Worm (Caenorhabditis elegans) whole organism, L4 larva: ENCODE data around the gene K08E5.5.

Source experiments
- aly-2 ChIP-seq: sonication (generic microtip); optimal IDR thresholded peaks from 2 replicates; lab custom pipeline; 2018; ENCODE audit warnings: missing biosample characterization, missing genetic modification characterization
- arid-1 ChIP-seq: fragments of 200-800 bp; sonication (Bioruptor generic); conservative IDR thresholded peaks from 2 replicates; pipeline ENCODE4 v1.3.6; 2022; ENCODE audit warnings: missing genetic modification reagents, missing genetic modification characterization, missing compliant biosample characterization
- attf-4 ChIP-seq: sonication (generic microtip); optimal IDR thresholded peaks from 3 replicates; lab custom pipeline; 2017; ENCODE audit warnings: missing biosample characterization, missing genetic modification characterization
- ceh-20 ChIP-seq: fragments of 200-800 bp; sonication (Bioruptor generic); IDR thresholded peaks from 2 replicates; pipeline ENCODE4 v1.3.6; 2022; ENCODE audit warnings: missing genetic modification reagents, missing genetic modification characterization, missing compliant biosample characterization
- fos-1 ChIP-seq: fragments of 150-350 bp; optimal IDR thresholded peaks from 2 replicates; lab custom pipeline; 2014; ENCODE audit warnings: missing biosample characterization, missing genetic modification characterization
- lin-13 ChIP-seq: fragments of 150-350 bp; optimal IDR thresholded peaks from 2 replicates; lab custom pipeline; 2014; ENCODE audit warnings: missing biosample characterization, missing genetic modification reagents, missing genetic modification characterization
- lin-15B ChIP-seq: fragments of 150-350 bp; sonication (generic microtip); optimal IDR thresholded peaks from 3 replicates; lab custom pipeline; 2014; ENCODE audit warnings: missing biosample characterization, missing genetic modification characterization
- nhr-10 ChIP-seq: fragments of 150-350 bp; optimal IDR thresholded peaks from 2 replicates; lab custom pipeline; 2014; ENCODE audit warnings: missing biosample characterization, missing genetic modification characterization
- nhr-28 ChIP-seq: fragments of 150-350 bp; optimal IDR thresholded peaks from 2 replicates; lab custom pipeline; 2014; ENCODE audit warnings: missing biosample characterization, missing genetic modification characterization
- unc-130 ChIP-seq: sonication (generic microtip); optimal IDR thresholded peaks from 2 replicates; lab custom pipeline; 2016; ENCODE audit warnings: missing genetic modification reagents, missing genetic modification characterization, missing compliant biosample characterization
- zag-1 ChIP-seq: fragments of 150-350 bp; optimal IDR thresholded peaks from 2 replicates; lab custom pipeline; 2014; ENCODE audit warnings: missing biosample characterization, missing genetic modification characterization
- ztf-11 ChIP-seq: fragments of 150-350 bp; optimal IDR thresholded peaks from 2 replicates; lab custom pipeline; 2014; ENCODE audit warnings: missing biosample characterization, missing genetic modification characterization

DNA sequence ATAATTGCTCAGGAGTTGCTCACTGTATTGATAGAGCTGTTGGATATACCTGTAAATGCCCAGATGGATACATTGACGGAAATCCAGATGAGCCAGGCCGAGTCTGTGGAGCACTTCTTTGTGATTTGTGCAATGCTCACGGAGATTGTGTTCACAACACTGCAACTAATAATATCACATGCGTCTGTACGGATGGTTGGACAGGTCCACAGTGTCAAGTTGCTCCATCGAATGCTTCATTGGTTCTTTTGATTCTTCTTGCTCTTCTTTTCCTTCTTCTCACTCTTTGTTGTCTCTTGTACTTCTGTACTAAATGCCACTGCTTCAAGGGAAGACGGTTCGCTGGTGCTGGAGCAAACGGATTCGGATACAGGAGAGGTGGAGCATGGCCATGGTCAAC is 21.6 kb upstream of the K08E5.5 start:
- no peak for TF ChIP-seq arid-1 (GFP tag; lab: Robert Waterston, UW)
- no peak for TF ChIP-seq ztf-11
- TF ChIP-seq zag-1: no peak
- no peak for TF ChIP-seq lin-15B (tag; lab: Kevin White, UChicago)
- no peak for TF ChIP-seq unc-130 (GFP tag; lab: Kevin White, UChicago)
- no peak for TF ChIP-seq lin-13
- no peak for TF ChIP-seq aly-2 (tag; lab: Kevin White, UChicago)
- no peak for TF ChIP-seq fos-1 (tag; lab: Kevin White, UChicago)
- no peak for TF ChIP-seq nhr-28
- TF ChIP-seq ceh-20 (GFP tag; lab: Robert Waterston, UW): no peak
- TF ChIP-seq attf-4 (tag; lab: Kevin White, UChicago): no peak
- no peak for TF ChIP-seq nhr-10
